Fruit fly (Drosophila melanogaster): ENCODE measurements around the gene CG31230.

- TF ChIP-seq CG8478 (optimal IDR thresholded peaks at IDR 0.05) (no peak), CTCF (optimal IDR thresholded peaks at IDR 0.05) (no peak)
Measured at dm6 chr3R:18681054-18681453, 9.6 kb downstream of the CG31230 start.

Data from S2 (cell line).